Worm (Caenorhabditis elegans) whole organism, late embryonic: ENCODE measurements around the gene F10E7.11.

Source experiments
- C08G9.2 ChIP-seq: sonication (generic microtip); optimal IDR thresholded peaks from 2 replicates; lab custom pipeline; 2016; ENCODE audit warnings: mild to moderate bottlenecking, missing genetic modification characterization, moderate library complexity, missing compliant biosample characterization
- C38D4.7 ChIP-seq: fragments of 200-800 bp; sonication (Bioruptor generic); optimal IDR thresholded peaks from 2 replicates; lab custom pipeline; 2018; ENCODE audit warnings: mild to moderate bottlenecking, missing genetic modification characterization, moderate library complexity, missing compliant biosample characterization
- F13H6.1 ChIP-seq: sonication (generic microtip); optimal IDR thresholded peaks from 2 replicates; lab custom pipeline; 2016; ENCODE audit warnings: missing genetic modification characterization, missing compliant biosample characterization
- T23F11.4 ChIP-seq: fragments of 200-800 bp; sonication (Bioruptor generic); optimal IDR thresholded peaks from 2 replicates; lab custom pipeline; 2018; ENCODE audit warnings: mild to moderate bottlenecking, missing genetic modification characterization, missing compliant biosample characterization
- Y22D7AL.16 ChIP-seq: sonication (generic microtip); optimal IDR thresholded peaks from 2 replicates; lab custom pipeline; 2016; ENCODE audit warnings: missing genetic modification characterization, missing compliant biosample characterization
- ceh-14 ChIP-seq: sonication (generic microtip); optimal IDR thresholded peaks from 2 replicates; lab custom pipeline; 2016; ENCODE audit warnings: missing genotype, missing genetic modification characterization, missing compliant biosample characterization
- ceh-18 ChIP-seq: sonication (generic microtip); optimal IDR thresholded peaks from 2 replicates; lab custom pipeline; 2016; ENCODE audit warnings: missing genetic modification characterization, missing compliant biosample characterization
- ceh-19 ChIP-seq: fragments of 200-800 bp; sonication (Bioruptor generic); optimal IDR thresholded peaks from 2 replicates; lab custom pipeline; 2018; ENCODE audit warnings: mild to moderate bottlenecking, missing genetic modification characterization, missing compliant biosample characterization
- ceh-2 ChIP-seq: sonication (generic microtip); optimal IDR thresholded peaks from 2 replicates; lab custom pipeline; 2016; ENCODE audit warnings: missing genotype, missing genetic modification characterization, missing compliant biosample characterization
- ceh-22 ChIP-seq: sonication (generic microtip); optimal IDR thresholded peaks from 2 replicates; lab custom pipeline; 2017; ENCODE audit warnings: missing biosample characterization, missing genetic modification characterization
- ceh-24 ChIP-seq: sonication (generic microtip); optimal IDR thresholded peaks from 2 replicates; lab custom pipeline; 2016; ENCODE audit warnings: mild to moderate bottlenecking, missing genetic modification characterization, missing compliant biosample characterization
- ceh-30 ChIP-seq: fragments of 150-350 bp; optimal IDR thresholded peaks from 2 replicates; lab custom pipeline; 2014; ENCODE audit warnings: missing biosample characterization, missing genetic modification characterization
- ceh-34 ChIP-seq: sonication (generic microtip); optimal IDR thresholded peaks from 2 replicates; lab custom pipeline; 2016; ENCODE audit warnings: mild to moderate bottlenecking, missing genetic modification characterization, missing compliant biosample characterization
- ceh-48 ChIP-seq: sonication (generic microtip); optimal IDR thresholded peaks from 2 replicates; lab custom pipeline; 2016; ENCODE audit warnings: missing genetic modification characterization, inconsistent platforms, missing compliant biosample characterization
- ceh-6 ChIP-seq: fragments of 200-800 bp; sonication (Bioruptor generic); optimal IDR thresholded peaks from 2 replicates; lab custom pipeline; 2018; ENCODE audit warnings: mild to moderate bottlenecking, missing genetic modification characterization, missing compliant biosample characterization
- ceh-9 ChIP-seq: sonication (generic microtip); optimal IDR thresholded peaks from 2 replicates; lab custom pipeline; 2016; ENCODE audit warnings: mild to moderate bottlenecking, missing genetic modification characterization, inconsistent platforms, missing compliant biosample characterization
- dmd-4 ChIP-seq: sonication (generic microtip); optimal IDR thresholded peaks from 2 replicates; lab custom pipeline; 2016; ENCODE audit warnings: borderline replicate concordance, missing genetic modification characterization, missing compliant biosample characterization
- dve-1 ChIP-seq: sonication (generic microtip); optimal IDR thresholded peaks from 2 replicates; lab custom pipeline; 2017; ENCODE audit warnings: antibody characterized with exemption, mild to moderate bottlenecking, missing genetic modification characterization, missing compliant biosample characterization
- fkh-10 ChIP-seq: fragments of 150-350 bp; optimal IDR thresholded peaks from 2 replicates; lab custom pipeline; 2014; ENCODE audit warnings: missing biosample characterization, missing genetic modification reagents, missing genetic modification characterization
- fkh-6 ChIP-seq: sonication (generic microtip); optimal IDR thresholded peaks from 2 replicates; lab custom pipeline; 2016; ENCODE audit warnings: missing genetic modification characterization, missing compliant biosample characterization
- gmeb-2 ChIP-seq: sonication (generic microtip); optimal IDR thresholded peaks from 2 replicates; lab custom pipeline; 2016; ENCODE audit warnings: missing genetic modification characterization, inconsistent platforms, missing compliant biosample characterization
- hlh-30 ChIP-seq: sonication (generic microtip); optimal IDR thresholded peaks from 2 replicates; lab custom pipeline; 2017; ENCODE audit warnings: antibody characterized with exemption, missing genetic modification characterization, missing compliant biosample characterization; ENCODE audit not compliant: insufficient read depth
- hlh-6 ChIP-seq: sonication (generic microtip); optimal IDR thresholded peaks from 2 replicates; lab custom pipeline; 2016; ENCODE audit warnings: missing genotype, missing genetic modification characterization, missing compliant biosample characterization
- hlh-8 ChIP-seq: sonication (generic microtip); optimal IDR thresholded peaks from 2 replicates; lab custom pipeline; 2016; ENCODE audit warnings: missing genotype, missing genetic modification characterization, missing compliant biosample characterization
- lim-6 ChIP-seq: sonication (generic microtip); optimal IDR thresholded peaks from 2 replicates; lab custom pipeline; 2016; ENCODE audit warnings: missing genetic modification characterization, missing compliant biosample characterization
- lin-11 ChIP-seq: fragments of 200-800 bp; sonication (Bioruptor generic); optimal IDR thresholded peaks from 2 replicates; lab custom pipeline; 2018; ENCODE audit warnings: mild to moderate bottlenecking, missing genetic modification characterization, missing compliant biosample characterization
- mec-3 ChIP-seq: sonication (generic microtip); optimal IDR thresholded peaks from 2 replicates; lab custom pipeline; 2016; ENCODE audit warnings: borderline replicate concordance, missing genetic modification characterization, missing compliant biosample characterization
- nfya-1 ChIP-seq: sonication (generic microtip); optimal IDR thresholded peaks from 2 replicates; lab custom pipeline; 2017; ENCODE audit warnings: missing genetic modification characterization, mild to moderate bottlenecking, missing compliant biosample characterization, antibody characterized with exemption, moderate library complexity
- nhr-11 ChIP-seq: fragments of 150-350 bp; optimal IDR thresholded peaks from 2 replicates; lab custom pipeline; 2014; ENCODE audit warnings: missing biosample characterization, missing genetic modification characterization
- nhr-232 ChIP-seq: sonication (generic microtip); optimal IDR thresholded peaks from 2 replicates; lab custom pipeline; 2016; ENCODE audit warnings: missing genetic modification characterization, missing compliant biosample characterization
- pqm-1 ChIP-seq: sonication (generic microtip); optimal IDR thresholded peaks from 2 replicates; lab custom pipeline; 2016; ENCODE audit warnings: missing genetic modification characterization, missing compliant biosample characterization
- pros-1 ChIP-seq: fragments of 150-350 bp; optimal IDR thresholded peaks from 2 replicates; lab custom pipeline; 2014; ENCODE audit warnings: missing biosample characterization, missing genetic modification reagents, missing genetic modification characterization
- rnt-1 ChIP-seq: sonication (generic microtip); optimal IDR thresholded peaks from 2 replicates; lab custom pipeline; 2016; ENCODE audit warnings: missing genetic modification characterization, missing compliant biosample characterization
- sox-4 ChIP-seq: sonication (generic microtip); optimal IDR thresholded peaks from 2 replicates; lab custom pipeline; 2017; ENCODE audit warnings: mild to moderate bottlenecking, missing genetic modification characterization, inconsistent platforms, missing compliant biosample characterization
- syd-9 ChIP-seq: sonication (generic microtip); optimal IDR thresholded peaks from 2 replicates; lab custom pipeline; 2016; ENCODE audit warnings: mild to moderate bottlenecking, missing genetic modification characterization, moderate library complexity, missing compliant biosample characterization
- tbx-7 ChIP-seq: sonication (generic microtip); optimal IDR thresholded peaks from 2 replicates; lab custom pipeline; 2016; ENCODE audit warnings: missing genotype, missing genetic modification characterization, missing compliant biosample characterization
- ttx-3 ChIP-seq: sonication (generic microtip); optimal IDR thresholded peaks from 2 replicates; lab custom pipeline; 2016; ENCODE audit warnings: missing genetic modification reagents, missing genetic modification characterization, missing compliant biosample characterization
- unc-3 ChIP-seq, 2 experiments: fragments of 200-800 bp in 1 of 2; sonication (Bioruptor generic) in 1 of 2; sonication (generic microtip) in 1 of 2; conservative IDR thresholded peaks in 1 of 2; optimal IDR thresholded peaks in 1 of 2; 2 replicates each; pipeline versions ENCODE4 v1.3.6 to Lab custom; 2016 to 2022; ENCODE audit warnings: missing compliant biosample characterization in 2 of 2, missing genetic modification characterization in 2 of 2, missing genetic modification reagents in 1 of 2
- unc-42 ChIP-seq: sonication (generic microtip); optimal IDR thresholded peaks from 2 replicates; lab custom pipeline; 2016; ENCODE audit warnings: missing genotype, missing genetic modification characterization, missing compliant biosample characterization
- unc-55 ChIP-seq: sonication (generic microtip); optimal IDR thresholded peaks from 2 replicates; lab custom pipeline; 2017; ENCODE audit warnings: missing biosample characterization, missing genetic modification reagents, missing genetic modification characterization
- unc-86 ChIP-seq: sonication (generic microtip); optimal IDR thresholded peaks from 2 replicates; lab custom pipeline; 2016; ENCODE audit warnings: missing genetic modification characterization, missing compliant biosample characterization
- zip-5 ChIP-seq: sonication (generic microtip); optimal IDR thresholded peaks from 2 replicates; lab custom pipeline; 2016; ENCODE audit warnings: missing genetic modification characterization, missing compliant biosample characterization

Gene F10E7.11

DNA sequence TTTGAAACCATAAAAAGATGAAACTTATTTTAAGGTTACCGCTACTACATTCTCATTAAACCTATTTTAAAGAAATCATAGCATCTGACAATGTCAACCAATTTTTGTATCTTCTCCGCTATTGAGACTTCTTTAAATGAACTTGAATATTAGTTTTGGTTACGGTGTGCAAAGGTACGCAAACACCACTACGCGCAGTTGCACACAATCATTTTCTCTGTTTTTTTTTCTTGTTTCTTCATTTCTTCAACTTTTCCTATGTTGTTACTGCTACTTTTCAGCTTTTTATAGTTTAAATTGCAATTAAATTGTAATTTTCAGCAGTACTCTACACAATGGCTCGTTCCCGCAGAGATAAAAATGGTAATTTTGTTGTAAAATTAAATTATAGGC is 11.0 kb downstream of the F10E7.11 start, which contains the start of gene F10E7.5:
Gene F10E7.5 (plus strand): TSS at position 322 of the 393 bp plus-strand sequence.
- TF ChIP-seq tbx-7 (tag; lab: Kevin White, UChicago) (no peak), dve-1 (no peak), ceh-22 (tag; lab: Kevin White, UChicago) (no peak), fkh-10 (no peak), zip-5 (no peak), rnt-1 (tag; lab: Kevin White, UChicago) (no peak), C08G9.2 (tag; lab: Kevin White, UChicago) (no peak), ceh-24 (tag; lab: Kevin White, UChicago) (no peak), lin-11 (no peak), ceh-14 (no peak), Y22D7AL.16 (tag; lab: Kevin White, UChicago) (no peak), nhr-11 (tag; lab: Kevin White, UChicago) (no peak), nfya-1 (tag; lab: Kevin White, UChicago) (peak; percentile 45), ceh-6 (GFP tag; lab: Kevin White, UChicago) (no peak), unc-86 (tag; lab: Kevin White, UChicago) (no peak), unc-42 (tag; lab: Kevin White, UChicago) (peak; percentile 77), hlh-6 (no peak), pros-1 (tag; lab: Kevin White, UChicago) (no peak), ceh-18 (tag; lab: Kevin White, UChicago) (no peak), unc-3 (GFP tag; conservative IDR thresholded peaks at IDR 0.05; lab: Robert Waterston, UW) (no peak), unc-3 (tag; optimal IDR thresholded peaks at IDR 0.05; lab: Kevin White, UChicago) (no peak), C38D4.7 (no peak), fkh-6 (no peak), ceh-19 (no peak), lim-6 (tag; lab: Kevin White, UChicago) (no peak), unc-55 (GFP tag; lab: Kevin White, UChicago) (peak; percentile 43), ceh-30 (peak; percentile 21), gmeb-2 (no peak), ttx-3 (tag; lab: Kevin White, UChicago) (no peak), pqm-1 (tag; lab: Kevin White, UChicago) (no peak), sox-4 (no peak), F13H6.1 (tag; lab: Kevin White, UChicago) (no peak), ceh-9 (no peak), ceh-2 (tag; lab: Kevin White, UChicago) (no peak), hlh-30 (tag; lab: Kevin White, UChicago) (no peak)

DNA sequence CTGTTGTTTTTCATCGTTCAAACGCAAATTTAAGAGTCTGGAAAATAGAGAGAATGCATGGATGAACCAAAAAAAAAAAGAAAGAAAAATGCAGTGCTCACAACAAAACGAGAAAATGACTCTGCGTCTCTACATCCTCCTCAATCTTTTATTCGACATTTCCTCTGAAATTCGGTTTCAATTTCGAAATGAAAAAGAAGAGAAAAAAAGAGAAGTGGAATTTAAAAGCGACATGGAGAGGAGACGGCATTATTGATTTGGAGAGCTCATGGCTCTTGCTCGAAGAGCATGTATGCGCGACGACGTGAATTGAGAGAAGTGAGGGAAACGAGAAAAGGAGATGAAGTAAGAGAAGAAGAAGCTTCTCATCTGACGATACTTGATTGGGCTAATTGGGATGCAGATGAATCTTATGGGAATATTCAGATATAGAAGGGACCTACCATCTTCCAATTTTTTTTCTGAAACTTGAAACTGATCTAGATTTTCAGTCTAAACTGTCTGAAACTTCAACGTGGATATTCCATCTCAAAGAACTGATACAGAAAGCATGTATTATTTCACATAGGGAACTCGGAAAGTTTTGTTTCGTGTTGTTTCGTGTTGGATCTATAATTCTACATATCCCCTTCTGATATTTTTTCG is 11.6 kb downstream of the F10E7.11 start:
- TF ChIP-seq dmd-4 (tag; lab: Kevin White, UChicago) (no peak), ceh-34 (tag; lab: Kevin White, UChicago) (no peak), unc-42 (tag; lab: Kevin White, UChicago) (peak; percentile 25), hlh-8 (no peak), lim-6 (tag; lab: Kevin White, UChicago) (no peak), nhr-232 (tag; lab: Kevin White, UChicago) (no peak), mec-3 (tag; lab: Kevin White, UChicago) (no peak), T23F11.4 (GFP tag; lab: Kevin White, UChicago) (no peak), syd-9 (no peak), gmeb-2 (no peak), tbx-7 (tag; lab: Kevin White, UChicago) (no peak), ceh-48 (peak; percentile 66)
